Worm (Caenorhabditis elegans): ENCODE results near the gene C25A11.2.

Gene C25A11.2

ce11 chrX:9113829-9114228, at the start of gene C25A11.2:
TSS of gene C25A11.2 (plus strand) at chrX:9114066.
- TF ChIP-seq ztf-11 (tag; optimal IDR thresholded peaks at IDR 0.05): peak in 1 of 2 experiments; percentile 9
- TF ChIP-seq nhr-85 (tag): peak; percentile 68
- TF ChIP-seq tbx-2 (tag; optimal IDR thresholded peaks at IDR 0.05): peak; percentile 50
- TF ChIP-seq hpl-2 (GFP tag; optimal IDR thresholded peaks at IDR 0.05): peak; percentile 34
- TF ChIP-seq jun-1 (tag; optimal IDR thresholded peaks at IDR 0.05): no peak
- peak; percentile 23 for TF ChIP-seq ceh-90 (tag; optimal IDR thresholded peaks at IDR 0.05)
- TF ChIP-seq unc-130 (tag; optimal IDR thresholded peaks at IDR 0.05): peak; percentile 5
- peak; percentile 45 for TF ChIP-seq nhr-20 (tag; optimal IDR thresholded peaks at IDR 0.05)
- TF ChIP-seq ceh-63 (GFP tag; optimal IDR thresholded peaks at IDR 0.05): no peak
- TF ChIP-seq ama-1 (optimal IDR thresholded peaks at IDR 0.05): no peak
- TF ChIP-seq dpl-1 (GFP tag; optimal IDR thresholded peaks at IDR 0.05): peak; percentile 35 to 62 (median 50)
- TF ChIP-seq lsy-2 (tag; optimal IDR thresholded peaks at IDR 0.05): peak; percentile 7 to 44
- TF ChIP-seq ceh-82 (tag; optimal IDR thresholded peaks at IDR 0.05): peak in 2 of 3 experiments; percentile 17 to 66
- TF ChIP-seq ces-1 (GFP tag; optimal IDR thresholded peaks at IDR 0.05): no peak
- TF ChIP-seq fkh-10 (GFP tag; optimal IDR thresholded peaks at IDR 0.05): peak; percentile 66
- TF ChIP-seq blmp-1 (tag; optimal IDR thresholded peaks at IDR 0.05): peak; percentile 35
- no peak for TF ChIP-seq hlh-17 (GFP tag; optimal IDR thresholded peaks at IDR 0.05; ENCODE audit: borderline replicate concordance)
- peak; percentile 61 for TF ChIP-seq lin-15B (tag; optimal IDR thresholded peaks at IDR 0.05)
- no peak for TF ChIP-seq mef-2 (tag; optimal IDR thresholded peaks at IDR 0.05)
- peak; percentile 60 for TF ChIP-seq skn-1 (tag; optimal IDR thresholded peaks at IDR 0.05)
- TF ChIP-seq nhr-71 (tag; optimal IDR thresholded peaks at IDR 0.05): peak; percentile 61
- peak; percentile 53 for TF ChIP-seq fkh-8 (tag; optimal IDR thresholded peaks at IDR 0.05)
- TF ChIP-seq nhr-28 (tag; optimal IDR thresholded peaks at IDR 0.05): no peak
- peak in 1 of 2 experiments; percentile 42 for TF ChIP-seq mdl-1 (tag; optimal IDR thresholded peaks at IDR 0.05)
- peak; percentile 39 for TF ChIP-seq swsn-7 (tag; optimal IDR thresholded peaks at IDR 0.05)
- peak; percentile 25; the same call in 1 of the 2 replicates for TF ChIP-seq nhr-19 (GFP tag; conservative IDR thresholded peaks at IDR 0.05)
- peak; percentile 12 for TF ChIP-seq nhr-90 (tag; optimal IDR thresholded peaks at IDR 0.05; ENCODE audit: poor library complexity)
- TF ChIP-seq nhr-47 (tag; optimal IDR thresholded peaks at IDR 0.05): peak; percentile 53
- peak; percentile 87 for TF ChIP-seq rnt-1 (tag; optimal IDR thresholded peaks at IDR 0.05)
- peak; percentile 68 to 72 for TF ChIP-seq efl-1 (optimal IDR thresholded peaks at IDR 0.05)
- TF ChIP-seq efl-1 (GFP tag; optimal IDR thresholded peaks at IDR 0.05 in 1 of 2): peak; percentile 46 to 96
- TF ChIP-seq nhr-237 (tag; optimal IDR thresholded peaks at IDR 0.05): no peak
- no peak for TF ChIP-seq hlh-4 (tag; optimal IDR thresholded peaks at IDR 0.05)
- TF ChIP-seq dsc-1 (tag; optimal IDR thresholded peaks at IDR 0.05): no peak
- peak; percentile 96 for TF ChIP-seq lin-14 (GFP tag; optimal IDR thresholded peaks at IDR 0.05)
- TF ChIP-seq snu-23 (GFP tag; optimal IDR thresholded peaks at IDR 0.05): peak; percentile 62
- no peak for TF ChIP-seq lin-39 (tag; optimal IDR thresholded peaks at IDR 0.05)
- peak; percentile 47 to 70 for TF ChIP-seq lin-35 (GFP tag; optimal IDR thresholded peaks at IDR 0.05)
- TF ChIP-seq lir-3 (tag; optimal IDR thresholded peaks at IDR 0.05; ENCODE audit: poor library complexity): peak; percentile 43
- no peak for TF ChIP-seq vab-15 (tag; optimal IDR thresholded peaks at IDR 0.05)
- peak; percentile 53 for TF ChIP-seq xbp-1 (tag; optimal IDR thresholded peaks at IDR 0.05)

- no peak for TF ChIP-seq nhr-84 (tag; optimal IDR thresholded peaks at IDR 0.05)
- peak; percentile 28 for TF ChIP-seq nhr-85 (tag)
- no peak for TF ChIP-seq efl-1 (optimal IDR thresholded peaks at IDR 0.05)
- peak in 1 of 2 experiments; percentile 90 for TF ChIP-seq efl-1 (GFP tag; optimal IDR thresholded peaks at IDR 0.05 in 1 of 2)
These were observed 46.5 kb upstream of the C25A11.2 start for ce11 chrX:9067230-9067822.
